Worm (Caenorhabditis elegans) whole organism, mixed stage, embryonic: ENCODE measurements around the gene T06D8.10.

Experiments
- cnd-1 ChIP-seq: fragments of 200-800 bp; sonication (Bioruptor generic); optimal IDR thresholded peaks from 2 replicates; lab custom pipeline; 2018; ENCODE audit warnings: mild to moderate bottlenecking, missing genetic modification characterization, missing compliant biosample characterization
- elt-1 ChIP-seq: sonication (generic microtip); optimal IDR thresholded peaks from 2 replicates; lab custom pipeline; 2017; ENCODE audit warnings: missing genetic modification characterization, mild to moderate bottlenecking, missing compliant biosample characterization, antibody characterized with exemption, moderate library complexity, borderline replicate concordance; ENCODE audit not compliant: insufficient read depth
- mab-5 ChIP-seq: fragments of 150-350 bp; optimal IDR thresholded peaks from 2 replicates; lab custom pipeline; 2014; ENCODE audit warnings: missing biosample characterization, missing genetic modification characterization
- mls-2 ChIP-seq: sonication (generic microtip); optimal IDR thresholded peaks from 2 replicates; lab custom pipeline; 2016; ENCODE audit warnings: mild to moderate bottlenecking, missing genetic modification characterization, moderate library complexity, missing compliant biosample characterization
- snpc-4 ChIP-seq: fragments of 150-350 bp; optimal IDR thresholded peaks from 2 replicates; lab custom pipeline; 2014; ENCODE audit warnings: missing biosample characterization, missing genetic modification characterization

DNA sequence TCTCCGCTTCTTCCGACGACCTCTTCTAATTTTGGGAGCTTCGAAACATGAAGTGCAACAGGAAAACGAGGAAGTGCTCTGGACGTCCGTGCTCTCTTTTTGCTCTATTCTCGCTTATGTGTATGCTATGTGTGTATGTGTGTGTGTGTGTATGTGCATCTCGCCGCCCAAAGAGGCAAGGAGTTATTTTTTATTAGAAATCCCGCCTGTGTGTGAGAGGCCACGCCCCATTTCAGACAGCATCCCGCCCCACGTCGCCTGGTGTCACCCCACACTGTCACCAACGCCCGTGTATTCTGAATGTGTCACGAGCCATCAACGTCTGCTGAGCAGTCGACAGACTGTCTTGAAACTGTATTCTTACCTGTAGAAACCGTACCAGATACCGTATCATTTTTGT is 8.2 kb upstream of the T06D8.10 start, which contains the start of gene T05B9.2:
- TF ChIP-seq cnd-1 (tag; lab: Kevin White, UChicago) (no peak), mls-2 (tag; lab: Kevin White, UChicago) (no peak), mab-5 (no peak), snpc-4 (tag; lab: Kevin White, UChicago) (no peak), elt-1 (tag; lab: Kevin White, UChicago) (no peak)
